Fruit fly (Drosophila melanogaster) whole organism, adult: ENCODE measurements around the gene haf.

Source experiments
- CG11617 ChIP-seq: fragments of 200-800 bp; sonication (Bioruptor generic); optimal IDR thresholded peaks from 2 replicates; lab custom pipeline; 2017; ENCODE audit warnings: mild to moderate bottlenecking, missing biosample characterization, missing genetic modification reagents, missing genetic modification characterization
- CG12768 ChIP-seq: fragments of 200-800 bp; sonication (Bioruptor generic); optimal IDR thresholded peaks from 2 replicates; lab custom pipeline; 2017; ENCODE audit warnings: missing biosample characterization, missing genetic modification characterization, mild to moderate bottlenecking, moderate library complexity, missing genetic modification reagents
- CG33017 ChIP-seq: fragments of 200-800 bp; sonication (Bioruptor generic); optimal IDR thresholded peaks from 2 replicates; lab custom pipeline; 2018; ENCODE audit warnings: missing biosample characterization, mild to moderate bottlenecking, missing genetic modification characterization, moderate library complexity
- CG7101 ChIP-seq: fragments of 200-800 bp; sonication (Bioruptor generic); optimal IDR thresholded peaks from 2 replicates; lab custom pipeline; 2018; ENCODE audit warnings: missing biosample characterization, mild to moderate bottlenecking, missing genetic modification characterization, moderate library complexity
- Mnt ChIP-seq: fragments of 200-800 bp; sonication (Bioruptor generic); optimal IDR thresholded peaks from 2 replicates; lab custom pipeline; 2016; ENCODE audit warnings: missing biosample characterization, mild to moderate bottlenecking, missing genetic modification characterization
- cic ChIP-seq: fragments of 200-800 bp; sonication (Bioruptor generic); optimal IDR thresholded peaks from 2 replicates; lab custom pipeline; 2017; ENCODE audit warnings: missing biosample characterization, mild to moderate bottlenecking, missing genetic modification characterization, moderate library complexity
- toe ChIP-seq: fragments of 200-800 bp; sonication (Bioruptor generic); optimal IDR thresholded peaks from 2 replicates; lab custom pipeline; 2016; ENCODE audit warnings: missing biosample characterization, missing genetic modification characterization

dm6 chr2L:1557927-1558326, 3.0 kb downstream of the haf start:
- no peak for TF ChIP-seq cic (GFP tag; lab: Kevin White, UChicago)
- no peak for TF ChIP-seq CG33017 (tag; lab: Kevin White, UChicago)
- TF ChIP-seq CG12768 (GFP tag; lab: Kevin White, UChicago), result no peak
- no peak for TF ChIP-seq CG11617 (GFP tag; lab: Kevin White, UChicago)
- no peak for TF ChIP-seq Mnt (GFP tag; lab: Kevin White, UChicago)
- no peak for TF ChIP-seq CG7101 (tag; lab: Kevin White, UChicago)
- no peak for TF ChIP-seq toe
